Fruit fly (Drosophila melanogaster) S2 (cell line): ENCODE data around the gene CG1724.

Experiments used
- CG8478 ChIP-seq: fragments of >200 bp; optimal IDR thresholded peaks from 2 replicates; lab custom pipeline; 2018
- CTCF ChIP-seq, 2 experiments: fragments of >200 bp; optimal IDR thresholded peaks; 2 replicates each; lab custom pipeline; 2018

dm6 chrX:21217578-21217977, 14.4 kb upstream of the CG1724 start, which contains the start of gene CG32523:
- TF ChIP-seq CG8478 (lab: Kevin White, UChicago) (no peak), CTCF (optimal IDR thresholded peaks at IDR 0.05; lab: Kevin White, UChicago) (no peak)
